Fruit fly (Drosophila melanogaster) whole organism, pupa: ENCODE results near the gene Cnx99A.

ENCODE experiments used
- CG10348 ChIP-seq: fragments of 200-800 bp; sonication (Bioruptor generic); IDR thresholded peaks from 2 replicates; pipeline ENCODE4 v1.3.6; 2022; ENCODE audit warnings: missing biosample characterization, missing genetic modification characterization
- CG12605 ChIP-seq: fragments of 200-800 bp; sonication (Bioruptor generic); IDR thresholded peaks from 2 replicates; pipeline ENCODE4 v1.3.6; 2022; ENCODE audit warnings: missing biosample characterization, missing genetic modification characterization
- CG13204 ChIP-seq: fragments of 200-800 bp; sonication (Bioruptor generic); optimal IDR thresholded peaks from 2 replicates; lab custom pipeline; 2018; ENCODE audit warnings: missing biosample characterization, mild to moderate bottlenecking, missing genetic modification characterization, moderate library complexity
- CG14655 ChIP-seq: fragments of 200-800 bp; sonication (Bioruptor generic); optimal IDR thresholded peaks from 3 replicates; lab custom pipeline; 2017; ENCODE audit warnings: mild to moderate bottlenecking, missing biosample characterization, missing genetic modification reagents, missing genetic modification characterization
- CG15710 ChIP-seq: fragments of 200-800 bp; sonication (Bioruptor generic); optimal IDR thresholded peaks from 2 replicates; lab custom pipeline; 2018; ENCODE audit warnings: missing biosample characterization, mild to moderate bottlenecking, missing genetic modification characterization, moderate library complexity
- CG17806 ChIP-seq: fragments of 200-800 bp; sonication (Bioruptor generic); optimal IDR thresholded peaks from 2 replicates; lab custom pipeline; 2018; ENCODE audit warnings: missing biosample characterization, mild to moderate bottlenecking, missing genetic modification characterization, moderate library complexity
- CG32121 ChIP-seq: fragments of 200-800 bp; sonication (Bioruptor generic); IDR thresholded peaks from 2 replicates; pipeline ENCODE4 v1.3.6; 2022; ENCODE audit warnings: missing biosample characterization, missing genetic modification characterization
- CG34367 ChIP-seq: fragments of 200-800 bp; sonication (Bioruptor generic); optimal IDR thresholded peaks from 2 replicates; lab custom pipeline; 2018; ENCODE audit warnings: missing biosample characterization, mild to moderate bottlenecking, missing genetic modification characterization
- CG4496 ChIP-seq: fragments of 200-800 bp; sonication (Bioruptor generic); IDR thresholded peaks from 3 replicates; pipeline ENCODE4 v1.3.6; 2022; ENCODE audit warnings: missing biosample characterization, missing genetic modification characterization
- CG8159 ChIP-seq: fragments of 200-800 bp; sonication (Bioruptor generic); optimal IDR thresholded peaks from 3 replicates; lab custom pipeline; 2018; ENCODE audit warnings: missing biosample characterization, mild to moderate bottlenecking, missing genetic modification characterization, moderate library complexity
- CG8301 ChIP-seq: fragments of 200-800 bp; sonication (Bioruptor generic); optimal IDR thresholded peaks from 2 replicates; lab custom pipeline; 2018; ENCODE audit warnings: missing biosample characterization, mild to moderate bottlenecking, missing genetic modification characterization
- CG9948 ChIP-seq: fragments of 200-800 bp; sonication (Bioruptor generic); optimal IDR thresholded peaks from 2 replicates; lab custom pipeline; 2018; ENCODE audit warnings: missing biosample characterization, mild to moderate bottlenecking, missing genetic modification characterization, moderate library complexity
- D1 ChIP-seq: fragments of 200-800 bp; sonication (Bioruptor generic); optimal IDR thresholded peaks from 2 replicates; lab custom pipeline; 2018; ENCODE audit warnings: missing biosample characterization, mild to moderate bottlenecking, missing genetic modification characterization, moderate library complexity
- EcR ChIP-seq: fragments of 200-800 bp; sonication (Bioruptor generic); optimal IDR thresholded peaks from 3 replicates; lab custom pipeline; 2019; ENCODE audit warnings: missing biosample characterization, missing genetic modification characterization, mild to moderate bottlenecking, moderate library complexity, missing genetic modification reagents
- Ets98B ChIP-seq: fragments of 200-800 bp; sonication (Bioruptor generic); IDR thresholded peaks from 2 replicates; pipeline ENCODE4 v1.3.6; 2022; ENCODE audit warnings: missing biosample characterization, missing genetic modification characterization
- Pif1A ChIP-seq: fragments of 200-800 bp; sonication (Bioruptor generic); optimal IDR thresholded peaks from 3 replicates; lab custom pipeline; 2016; ENCODE audit warnings: missing biosample characterization, missing genetic modification characterization
- Pif1B ChIP-seq: fragments of 200-800 bp; sonication (Bioruptor generic); optimal IDR thresholded peaks from 3 replicates; lab custom pipeline; 2016; ENCODE audit warnings: missing biosample characterization, missing genetic modification characterization
- Snoo ChIP-seq: fragments of 200-800 bp; sonication (Bioruptor generic); optimal IDR thresholded peaks from 3 replicates; lab custom pipeline; 2017; ENCODE audit warnings: missing biosample characterization, mild to moderate bottlenecking, missing genetic modification characterization, inconsistent platforms
- fd96Ca ChIP-seq: fragments of 200-800 bp; sonication (Bioruptor generic); IDR thresholded peaks from 3 replicates; pipeline ENCODE4 v1.3.6; 2022; ENCODE audit warnings: missing biosample characterization, missing genetic modification characterization
- gl ChIP-seq: fragments of 200-800 bp; sonication (Bioruptor generic); optimal IDR thresholded peaks from 2 replicates; lab custom pipeline; 2018; ENCODE audit warnings: missing biosample characterization, mild to moderate bottlenecking, missing genetic modification characterization
- rn ChIP-seq: fragments of 200-800 bp; sonication (Bioruptor generic); IDR thresholded peaks from 2 replicates; pipeline ENCODE4 v1.3.6; 2022; ENCODE audit warnings: missing biosample characterization, missing genetic modification characterization

The Cnx99A gene

DNA sequence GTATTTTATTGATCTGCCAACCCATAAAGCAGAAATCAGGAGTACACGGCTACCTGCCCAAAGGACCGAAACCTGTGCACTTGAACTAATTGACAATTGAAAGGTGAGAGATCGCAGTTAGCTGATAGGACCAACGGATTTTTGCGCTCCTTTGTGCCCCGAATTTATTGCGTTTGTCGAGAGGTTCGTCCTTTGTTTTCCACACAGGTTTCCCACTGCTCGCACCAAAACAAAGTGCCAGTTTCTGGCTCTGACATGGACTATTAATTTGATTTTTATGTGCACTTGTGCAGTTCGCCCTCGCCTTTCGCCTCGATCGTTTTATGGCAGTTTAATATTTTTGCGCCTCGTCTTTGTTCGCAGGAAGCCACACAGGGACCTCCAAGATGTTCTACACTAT lies 11.8 kb downstream of the Cnx99A start:
- TF ChIP-seq CG14655 (GFP tag; lab: Kevin White, UChicago) (no peak), CG12605 (no peak), CG8301 (tag; lab: Kevin White, UChicago) (no peak), CG34367 (tag; lab: Kevin White, UChicago) (no peak)

DNA sequence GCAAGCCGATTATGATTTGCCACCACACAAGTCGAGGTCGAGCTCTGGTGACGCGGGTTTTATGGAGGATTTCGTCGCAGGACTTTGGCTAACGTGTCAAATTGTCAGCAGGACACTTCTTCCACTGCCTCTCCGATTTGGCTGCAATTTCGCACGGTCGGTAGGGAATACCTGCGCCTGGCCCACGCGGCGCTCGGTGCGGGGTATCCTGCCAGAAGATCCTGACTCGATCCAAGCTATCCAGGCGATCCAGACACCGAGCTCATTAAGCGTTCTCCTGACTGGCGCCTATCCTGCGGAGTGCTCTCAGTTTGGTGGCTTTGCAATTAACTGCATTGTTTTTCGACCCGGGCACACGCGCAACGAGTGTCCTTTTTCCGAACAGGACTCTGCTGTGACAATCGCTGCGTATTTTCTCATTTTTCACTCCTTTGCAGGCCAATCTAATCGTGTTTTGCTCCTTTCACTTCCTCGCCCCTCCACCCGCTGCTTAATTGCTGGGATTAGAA lies 12.4 kb downstream of the Cnx99A start:
- TF ChIP-seq fd96Ca (GFP tag; lab: Robert Waterston, UW): no peak
- TF ChIP-seq CG14655 (GFP tag; lab: Kevin White, UChicago): no peak

DNA sequence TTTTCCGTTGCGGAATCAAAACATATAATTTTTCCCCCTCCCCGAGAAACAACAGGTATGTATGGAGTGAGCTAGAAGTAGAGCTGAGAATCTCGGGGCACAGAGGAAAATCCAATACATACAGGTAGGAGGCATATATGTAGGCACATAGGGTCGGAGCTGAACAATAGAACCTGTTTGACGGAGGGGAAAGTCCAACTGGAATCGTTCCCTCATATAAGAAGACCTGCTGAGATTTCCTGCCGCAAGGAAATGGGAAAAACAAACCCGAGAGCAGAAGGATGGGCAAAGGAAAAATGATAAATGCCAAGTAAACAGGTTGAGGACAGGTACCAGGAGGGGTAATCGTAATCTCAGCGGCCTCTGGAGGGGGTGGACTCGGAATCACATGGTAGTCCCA lies 15.3 kb downstream of the Cnx99A start:
- TF ChIP-seq CG17806 (tag; lab: Kevin White, UChicago) (no peak), D1 (tag; lab: Kevin White, UChicago) (no peak), Ets98B (GFP tag; lab: Robert Waterston, UW) (no peak), EcR (GFP tag; lab: Kevin White, UChicago) (peak; percentile 32), CG12605 (no peak)

DNA sequence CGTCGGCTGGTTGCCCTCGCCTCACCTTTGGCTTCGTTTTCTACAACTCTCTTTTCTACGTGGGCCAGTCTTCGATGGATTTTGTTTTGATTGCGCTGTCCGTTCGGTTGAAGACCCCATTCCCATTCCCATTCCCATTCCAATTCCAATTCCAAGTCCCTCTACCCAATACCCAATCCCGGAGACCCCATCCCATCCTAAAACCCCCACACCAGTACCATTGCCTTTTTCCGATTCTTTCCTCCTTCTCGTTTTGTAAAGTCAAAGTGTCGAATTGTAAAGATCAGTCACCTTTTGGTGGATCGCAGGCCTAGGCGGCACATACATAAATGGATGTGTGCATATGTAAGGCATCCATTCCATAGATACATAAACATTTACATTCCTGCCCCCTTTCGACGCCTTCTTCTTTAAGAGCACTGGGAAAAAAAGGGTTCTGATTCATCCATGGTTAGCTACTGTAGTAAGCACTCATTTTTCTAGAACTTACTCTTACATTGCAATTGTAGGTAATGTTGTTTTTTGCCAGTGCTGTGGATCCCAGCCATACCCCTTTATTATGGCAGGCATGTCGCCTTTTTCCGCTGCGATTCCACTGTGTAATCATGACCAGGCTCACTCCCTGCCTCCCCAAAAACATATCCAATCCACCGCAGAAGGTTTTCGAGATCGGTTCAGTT lies 19.5 kb downstream of the Cnx99A start:
- no peak for TF ChIP-seq CG32121
- peak; percentile 63 for TF ChIP-seq Pif1A (GFP tag; lab: Kevin White, UChicago)
- peak; percentile 86 for TF ChIP-seq CG14655 (GFP tag; lab: Kevin White, UChicago)
- peak; percentile 16 for TF ChIP-seq CG13204 (GFP tag; lab: Kevin White, UChicago)
- peak; percentile 17 for TF ChIP-seq D1 (tag; lab: Kevin White, UChicago)
- no peak for TF ChIP-seq CG10348
- TF ChIP-seq CG4496: peak; percentile 52
- peak; percentile 42; the same call in 1 of the 2 replicates for TF ChIP-seq CG12605
- peak; percentile 91 for TF ChIP-seq EcR (GFP tag; lab: Kevin White, UChicago)
- peak; percentile 46 for TF ChIP-seq CG34367 (tag; lab: Kevin White, UChicago)
- TF ChIP-seq Pif1B (GFP tag; lab: Kevin White, UChicago): peak; percentile 11
- peak; percentile 64 for TF ChIP-seq CG15710
- TF ChIP-seq CG17806 (tag; lab: Kevin White, UChicago): peak; percentile 77
- 0 out of 2 replicates have a peak, but pooled peaks have one; percentile 10 for TF ChIP-seq rn (GFP tag; lab: Robert Waterston, UW)
- TF ChIP-seq gl (tag; lab: Kevin White, UChicago): peak; percentile 70
- no peak for TF ChIP-seq Snoo (tag; lab: Kevin White, UChicago)
- TF ChIP-seq fd96Ca (GFP tag; lab: Robert Waterston, UW): peak; percentile 69
- peak; percentile 75 for TF ChIP-seq CG9948
- TF ChIP-seq Ets98B (GFP tag; lab: Robert Waterston, UW): peak; percentile 47
- peak; percentile 78 for TF ChIP-seq CG8159 (tag; lab: Kevin White, UChicago)
- peak; percentile 75 for TF ChIP-seq CG8301 (tag; lab: Kevin White, UChicago)

DNA sequence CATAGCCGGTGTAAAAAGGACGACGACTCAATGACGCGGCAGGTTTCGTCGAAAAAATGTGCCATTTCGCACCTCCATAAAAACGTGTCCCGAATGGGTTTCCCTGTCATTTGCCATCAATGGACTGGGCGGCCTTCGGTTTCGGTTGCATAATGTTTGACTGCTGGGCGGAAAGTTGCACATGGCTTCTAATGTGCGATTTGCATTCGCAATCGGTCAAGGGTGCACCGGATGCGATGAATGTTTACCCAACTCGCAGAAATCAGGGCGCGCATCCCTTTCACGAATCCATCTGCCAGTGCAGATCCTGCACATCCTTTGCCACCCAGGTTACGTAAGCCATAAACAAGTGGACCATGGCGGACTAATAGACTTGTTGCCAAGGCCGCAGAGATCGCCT lies 21.6 kb downstream of the Cnx99A start:
- TF ChIP-seq CG14655 (GFP tag; lab: Kevin White, UChicago): no peak
- no peak for TF ChIP-seq rn (GFP tag; lab: Robert Waterston, UW)
- TF ChIP-seq CG17806 (tag; lab: Kevin White, UChicago): no peak
- TF ChIP-seq CG13204 (GFP tag; lab: Kevin White, UChicago): no peak
- no peak for TF ChIP-seq CG8301 (tag; lab: Kevin White, UChicago)
- no peak for TF ChIP-seq CG12605
- no peak for TF ChIP-seq Ets98B (GFP tag; lab: Robert Waterston, UW)
- no peak for TF ChIP-seq Pif1B (GFP tag; lab: Kevin White, UChicago)
- no peak for TF ChIP-seq CG8159 (tag; lab: Kevin White, UChicago)
- no peak for TF ChIP-seq CG32121
- no peak for TF ChIP-seq CG10348
- no peak for TF ChIP-seq Pif1A (GFP tag; lab: Kevin White, UChicago)
- no peak for TF ChIP-seq CG9948
- TF ChIP-seq CG15710: no peak
- no peak for TF ChIP-seq D1 (tag; lab: Kevin White, UChicago)
- TF ChIP-seq fd96Ca (GFP tag; lab: Robert Waterston, UW): no peak
- no peak for TF ChIP-seq CG4496

dm6 chr3R:29297080-29297479 lies 22.4 kb downstream of the Cnx99A start, which contains the start of gene CG14506:
CG14506 (minus strand) TSS chr3R:29297180.
- no peak for TF ChIP-seq CG9948
- TF ChIP-seq CG8159 (tag; lab: Kevin White, UChicago): no peak
- TF ChIP-seq CG14655 (GFP tag; lab: Kevin White, UChicago): no peak
- no peak for TF ChIP-seq CG4496
- no peak for TF ChIP-seq gl (tag; lab: Kevin White, UChicago)
- TF ChIP-seq CG13204 (GFP tag; lab: Kevin White, UChicago): no peak
- TF ChIP-seq CG32121: no peak
- no peak for TF ChIP-seq CG17806 (tag; lab: Kevin White, UChicago)
- TF ChIP-seq CG10348: no peak
- no peak for TF ChIP-seq rn (GFP tag; lab: Robert Waterston, UW)
- no peak for TF ChIP-seq CG8301 (tag; lab: Kevin White, UChicago)
- TF ChIP-seq Pif1B (GFP tag; lab: Kevin White, UChicago): no peak
- no peak for TF ChIP-seq CG15710
- TF ChIP-seq, all 21 proteins: peak for 0
